Worm (Caenorhabditis elegans): Measurements from ENCODE around the gene nuaf-3.
A peak's percentile ranks its signal among the peaks of the same experiment; 100 is the strongest.

The nuaf-3 gene

DNA sequence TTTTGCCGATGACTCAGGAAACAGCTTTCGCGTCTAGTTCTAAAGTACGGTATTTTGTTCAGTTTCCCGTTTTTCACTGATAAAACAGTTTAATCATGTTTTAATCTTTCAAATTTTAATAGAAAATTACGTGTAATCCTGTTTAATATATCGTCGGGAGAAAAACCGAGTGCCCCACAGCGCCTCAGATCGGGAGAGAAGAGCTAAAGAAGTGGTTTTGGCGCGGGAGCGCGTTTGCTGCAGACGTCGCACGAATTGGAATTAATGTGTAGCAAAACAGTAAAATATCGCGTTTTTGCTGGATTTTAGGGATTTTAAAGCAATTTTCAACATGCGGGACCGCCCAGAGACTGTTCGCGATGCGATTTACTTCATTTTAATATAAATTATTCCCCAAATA lies 16.6 kb downstream of the nuaf-3 start:
- TF ChIP-seq ceh-44 (GFP tag; IDR thresholded peaks at IDR 0.05) = 0 out of 2 replicates have a peak, but pooled peaks have one; percentile 21
- peak; percentile 86 for TF ChIP-seq lin-38 (GFP tag; IDR thresholded peaks at IDR 0.05)
- TF ChIP-seq vab-7 (GFP tag; IDR thresholded peaks at IDR 0.05) = 0 out of 2 replicates have a peak, but pooled peaks have one; percentile 56

DNA sequence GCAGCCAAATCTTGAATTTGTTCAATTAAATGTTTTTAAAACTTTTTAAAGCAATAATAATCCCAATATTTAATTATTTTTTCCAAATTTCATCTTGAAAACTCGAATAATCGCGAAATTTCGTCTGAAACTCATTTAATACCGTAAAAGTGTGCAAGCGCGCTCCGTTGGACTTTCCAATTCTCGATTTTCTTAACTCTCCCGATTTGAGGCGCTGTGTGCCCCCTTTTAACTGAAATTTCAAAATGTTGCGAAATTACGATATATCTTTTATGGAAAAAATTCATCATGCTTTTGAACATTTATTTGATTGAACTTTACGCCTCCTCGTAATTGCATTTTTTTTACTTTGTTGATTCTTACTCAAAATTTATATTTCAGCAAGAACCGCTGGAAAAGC lies 18.3 kb downstream of the nuaf-3 start, which contains the start of gene R07H5.11:
R07H5.11 (plus strand) TSS at position 380 of the 400 bp plus-strand sequence.
- TF ChIP-seq lin-38 (GFP tag; IDR thresholded peaks at IDR 0.05) = peak; percentile 56

DNA sequence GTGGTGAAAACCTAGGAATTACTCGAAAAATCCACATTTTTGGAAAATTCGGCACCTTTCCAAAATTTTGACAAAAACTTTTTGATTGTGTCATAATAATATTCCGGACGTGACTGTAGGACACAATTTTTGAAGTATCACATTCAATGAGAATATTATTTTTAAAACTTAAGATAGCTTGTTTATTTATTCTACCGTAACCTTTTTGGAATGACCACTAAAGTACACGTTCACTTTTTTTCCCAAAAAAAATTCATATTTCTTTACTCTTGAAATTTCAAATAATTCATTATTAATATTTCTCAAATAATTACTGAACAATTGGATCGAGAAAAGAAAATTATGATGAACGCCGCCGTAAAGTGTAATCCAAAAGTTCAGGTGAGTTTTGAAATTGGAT lies 23.1 kb downstream of the nuaf-3 start, which contains the start of gene R07H5.9:
R07H5.9 (plus strand) TSS at position 301 of the 400 bp plus-strand sequence.
- TF ChIP-seq vab-7 (GFP tag; IDR thresholded peaks at IDR 0.05) (no peak), ceh-32 (tag; optimal IDR thresholded peaks at IDR 0.05; ENCODE audit: poor library complexity) (no peak), zag-1 (tag; optimal IDR thresholded peaks at IDR 0.05) (no peak), Y48G9A.11 (GFP tag; IDR thresholded peaks at IDR 0.05) (no peak), mes-2 (tag; optimal IDR thresholded peaks at IDR 0.05; ENCODE audit: poor library complexity, severe bottlenecking) (no peak)

- TF ChIP-seq dpl-1 (GFP tag; optimal IDR thresholded peaks at IDR 0.05) (peak; percentile 36), lsy-2 (tag; optimal IDR thresholded peaks at IDR 0.05) (peak in 1 of 2 experiments; percentile 13), T20F7.1 (GFP tag; optimal IDR thresholded peaks at IDR 0.05) (peak; percentile 86), nhr-6 (tag; optimal IDR thresholded peaks at IDR 0.05) (peak; percentile 16), zfp-2 (tag; optimal IDR thresholded peaks at IDR 0.05) (no peak)
Measured at ce11 chrIV:11210781-11211256, 26.7 kb downstream of the nuaf-3 start, which contains the start of gene adk-1. Gene adk-1 (minus strand): TSS chrIV:11210831.

DNA sequence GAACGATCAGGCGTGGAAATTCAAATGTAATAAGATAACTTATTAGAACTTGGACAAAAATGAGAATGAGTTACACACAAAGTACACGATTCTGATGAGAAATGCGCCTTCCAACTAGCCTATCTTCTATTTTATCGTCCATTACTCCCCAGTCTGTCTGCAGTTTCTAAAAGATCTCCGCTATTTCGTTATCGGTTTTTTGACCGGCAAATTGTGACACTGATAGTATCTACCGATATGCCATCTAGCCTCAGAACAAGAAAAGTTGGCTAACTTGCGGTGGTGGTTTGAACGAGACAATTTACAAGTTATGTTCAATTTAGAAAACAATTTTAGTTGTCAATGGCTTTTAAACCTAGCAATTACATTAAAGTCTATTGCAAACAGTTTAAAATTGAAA lies 27.5 kb downstream of the nuaf-3 start:
- no peak for TF ChIP-seq madf-9 (GFP tag; conservative IDR thresholded peaks at IDR 0.05)
- TF ChIP-seq Y5F2A.4 (GFP tag; optimal IDR thresholded peaks at IDR 0.05) = no peak
- no peak for TF ChIP-seq snpc-1.2 (GFP tag; IDR thresholded peaks at IDR 0.05)
- TF ChIP-seq F44E2.7 (GFP tag; IDR thresholded peaks at IDR 0.05) = no peak
- no peak for TF ChIP-seq unc-39 (tag; optimal IDR thresholded peaks at IDR 0.05)
- no peak for TF ChIP-seq D1046.2 (GFP tag; IDR thresholded peaks at IDR 0.05)
- no peak for TF ChIP-seq daf-16 (GFP tag; optimal IDR thresholded peaks at IDR 0.05)
- peak; percentile 15 for TF ChIP-seq daf-16 (tag; optimal IDR thresholded peaks at IDR 0.05)
- TF ChIP-seq attf-4 (tag; optimal IDR thresholded peaks at IDR 0.05) = no peak
- TF ChIP-seq ceh-20 (GFP tag; IDR thresholded peaks at IDR 0.05) = no peak
- peak; percentile 86 for TF ChIP-seq aha-1 (tag)
- TF ChIP-seq pha-4 (GFP tag; IDR thresholded peaks at IDR 0.05) = no peak
- no peak for TF ChIP-seq pha-4 (tag; optimal IDR thresholded peaks at IDR 0.05)
- no peak for TF ChIP-seq dpl-1 (GFP tag; optimal IDR thresholded peaks at IDR 0.05)
- peak; percentile 50 for TF ChIP-seq dve-1 (tag; optimal IDR thresholded peaks at IDR 0.05; ENCODE audit: insufficient read depth)
- no peak for TF ChIP-seq lim-7 (GFP tag; IDR thresholded peaks at IDR 0.05)
- TF ChIP-seq tag-97 (GFP tag; IDR thresholded peaks at IDR 0.05) = no peak
- no peak for TF ChIP-seq egl-27 (tag; optimal IDR thresholded peaks at IDR 0.05)
- peak; percentile 48 for TF ChIP-seq cey-2 (tag; optimal IDR thresholded peaks at IDR 0.05; ENCODE audit: borderline replicate concordance, insufficient read depth)
- no peak for TF ChIP-seq nhr-10 (tag; optimal IDR thresholded peaks at IDR 0.05)
- no peak for TF ChIP-seq nhr-77 (tag; optimal IDR thresholded peaks at IDR 0.05)
- TF ChIP-seq pqm-1 (tag; optimal IDR thresholded peaks at IDR 0.05) = peak; percentile 95
- no peak for TF ChIP-seq ztf-11 (tag; optimal IDR thresholded peaks at IDR 0.05)
- TF ChIP-seq saeg-2 (GFP tag; IDR thresholded peaks at IDR 0.05) = no peak
- no peak for TF ChIP-seq ama-1 (optimal IDR thresholded peaks at IDR 0.05)
- no peak for TF ChIP-seq nhr-6 (tag; optimal IDR thresholded peaks at IDR 0.05)
- TF ChIP-seq zfp-2 (tag; optimal IDR thresholded peaks at IDR 0.05) = no peak
- no peak for TF ChIP-seq daf-8 (GFP tag; IDR thresholded peaks at IDR 0.05)
- no peak for TF ChIP-seq nhr-11 (tag; optimal IDR thresholded peaks at IDR 0.05)
- TF ChIP-seq lin-29 (GFP tag; IDR thresholded peaks at IDR 0.05) = no peak
- no peak for TF ChIP-seq nhr-76 (tag; optimal IDR thresholded peaks at IDR 0.05)
- TF ChIP-seq hlh-30 (tag; optimal IDR thresholded peaks at IDR 0.05; ENCODE audit: insufficient read depth) = no peak
- TF ChIP-seq zfp-3 (GFP tag; conservative IDR thresholded peaks at IDR 0.05) = no peak
- TF ChIP-seq Y75B8A.6 (GFP tag; IDR thresholded peaks at IDR 0.05) = no peak
- TF ChIP-seq lin-15B (tag; optimal IDR thresholded peaks at IDR 0.05) = no peak
